Fruit fly (Drosophila melanogaster) whole organism, embryonic: Measurements from ENCODE around the gene alphaCOP.
A peak's percentile ranks its signal among the peaks of the same experiment; 100 is the strongest.

Experiments
- Antp ChIP-seq: fragments of 200-800 bp; sonication (Bioruptor generic); optimal IDR thresholded peaks from 3 replicates; lab custom pipeline; 2016; ENCODE audit warnings: missing biosample characterization, missing genetic modification characterization
- B-H1 ChIP-seq: fragments of 200-800 bp; sonication (Bioruptor generic); IDR thresholded peaks from 3 replicates; pipeline ENCODE4 v1.3.6; 2022; ENCODE audit warnings: missing biosample characterization, missing genetic modification characterization
- CG10147 ChIP-seq: fragments of 200-800 bp; sonication (Bioruptor generic); optimal IDR thresholded peaks from 2 replicates; lab custom pipeline; 2019; ENCODE audit warnings: missing biosample characterization, mild to moderate bottlenecking, missing genetic modification characterization, moderate library complexity
- CG10565 ChIP-seq: fragments of 200-800 bp; sonication (Bioruptor generic); optimal IDR thresholded peaks from 3 replicates; lab custom pipeline; 2016; ENCODE audit warnings: missing biosample characterization, mild to moderate bottlenecking, missing genetic modification characterization
- CG11085 ChIP-seq: fragments of 200-800 bp; sonication (Bioruptor generic); IDR thresholded peaks from 2 replicates; pipeline ENCODE4 v1.3.6; 2022; ENCODE audit warnings: missing biosample characterization, missing genetic modification characterization
- CG11696 ChIP-seq: fragments of 200-800 bp; sonication (Bioruptor generic); IDR thresholded peaks from 2 replicates; pipeline ENCODE4 v1.3.6; 2022; ENCODE audit warnings: missing biosample characterization, missing genetic modification characterization
- CG13624 ChIP-seq: fragments of 200-800 bp; sonication (Bioruptor generic); optimal IDR thresholded peaks from 2 replicates; lab custom pipeline; 2016; ENCODE audit warnings: missing biosample characterization, missing genetic modification characterization
- CG14710 ChIP-seq: fragments of 200-800 bp; sonication (Bioruptor generic); optimal IDR thresholded peaks from 3 replicates; lab custom pipeline; 2019; ENCODE audit warnings: missing biosample characterization, mild to moderate bottlenecking, missing genetic modification characterization, moderate library complexity
- CG15601 ChIP-seq: fragments of 200-800 bp; sonication (Bioruptor generic); optimal IDR thresholded peaks from 3 replicates; lab custom pipeline; 2019; ENCODE audit warnings: missing biosample characterization, mild to moderate bottlenecking, missing genetic modification characterization, moderate library complexity
- CG16779 ChIP-seq: fragments of 200-800 bp; sonication (Bioruptor generic); IDR thresholded peaks from 2 replicates; pipeline ENCODE4 v1.3.6; 2022; ENCODE audit warnings: missing biosample characterization, missing genetic modification characterization
- CG16863 ChIP-seq: fragments of 200-800 bp; sonication (Bioruptor generic); optimal IDR thresholded peaks from 3 replicates; lab custom pipeline; 2016; ENCODE audit warnings: missing biosample characterization, missing genetic modification characterization
- CG17186 ChIP-seq: fragments of 200-800 bp; sonication (Bioruptor generic); optimal IDR thresholded peaks from 3 replicates; lab custom pipeline; 2017; ENCODE audit warnings: missing biosample characterization, missing genetic modification reagents, missing genetic modification characterization
- CG18262 ChIP-seq: fragments of 200-800 bp; optimal IDR thresholded peaks from 3 replicates; lab custom pipeline; 2019; ENCODE audit warnings: missing biosample characterization, mild to moderate bottlenecking, missing genetic modification characterization, moderate library complexity
- CG18599 ChIP-seq: fragments of 200-800 bp; sonication (Bioruptor generic); optimal IDR thresholded peaks from 3 replicates; lab custom pipeline; 2017; ENCODE audit warnings: missing biosample characterization, missing genetic modification characterization, mild to moderate bottlenecking, moderate library complexity, missing genetic modification reagents
- CG18764 ChIP-seq: fragments of 200-800 bp; sonication (Bioruptor generic); optimal IDR thresholded peaks from 3 replicates; lab custom pipeline; 2016; ENCODE audit warnings: missing biosample characterization, missing genetic modification characterization
- CG31365 ChIP-seq: fragments of 200-800 bp; sonication (Bioruptor generic); optimal IDR thresholded peaks from 2 replicates; lab custom pipeline; 2018; ENCODE audit warnings: missing biosample characterization, mild to moderate bottlenecking, missing genetic modification characterization
- CG31441 ChIP-seq: fragments of 200-800 bp; sonication (Bioruptor generic); IDR thresholded peaks from 2 replicates; pipeline ENCODE4 v1.3.6; 2022; ENCODE audit warnings: missing biosample characterization, missing genetic modification characterization
- CG32767 ChIP-seq: fragments of 200-800 bp; sonication (Bioruptor generic); IDR thresholded peaks from 2 replicates; pipeline ENCODE4 v1.3.6; 2022; ENCODE audit warnings: missing biosample characterization, missing genetic modification characterization
- CG43689 ChIP-seq: fragments of 200-800 bp; sonication (Bioruptor generic); IDR thresholded peaks from 2 replicates; pipeline ENCODE4 v1.3.6; 2022; ENCODE audit warnings: missing biosample characterization, missing genetic modification characterization
- CG6765 ChIP-seq: fragments of 200-800 bp; sonication (Bioruptor generic); optimal IDR thresholded peaks from 3 replicates; lab custom pipeline; 2017; ENCODE audit warnings: missing biosample characterization, mild to moderate bottlenecking, missing genetic modification characterization
- CG8478 ChIP-seq: fragments of >200 bp; optimal IDR thresholded peaks from 2 replicates; lab custom pipeline; 2018
- CG8944 ChIP-seq: fragments of 200-800 bp; sonication (Bioruptor generic); optimal IDR thresholded peaks from 3 replicates; lab custom pipeline; 2016; ENCODE audit warnings: missing biosample characterization, missing genetic modification characterization
- CG9727 ChIP-seq: fragments of 200-800 bp; sonication (Bioruptor generic); optimal IDR thresholded peaks from 3 replicates; lab custom pipeline; 2017; ENCODE audit warnings: missing biosample characterization, mild to moderate bottlenecking, missing genetic modification characterization
- CTCF ChIP-seq: fragments of 200-800 bp; sonication (Bioruptor generic); optimal IDR thresholded peaks from 2 replicates; lab custom pipeline; 2017; ENCODE audit warnings: missing biosample characterization, mild to moderate bottlenecking, missing genetic modification characterization, moderate library complexity
- Deaf1 ChIP-seq: fragments of 200-800 bp; optimal IDR thresholded peaks from 3 replicates; lab custom pipeline; 2019; ENCODE audit warnings: missing biosample characterization, mild to moderate bottlenecking, missing genetic modification characterization, moderate library complexity
- ERR ChIP-seq: fragments of 200-800 bp; sonication (Bioruptor generic); optimal IDR thresholded peaks from 2 replicates; lab custom pipeline; 2016; ENCODE audit warnings: missing biosample characterization, missing genetic modification characterization
- Ets97D ChIP-seq: fragments of 200-800 bp; sonication (Bioruptor generic); optimal IDR thresholded peaks from 3 replicates; lab custom pipeline; 2016; ENCODE audit warnings: missing biosample characterization, missing genetic modification characterization
- Hand ChIP-seq: fragments of 200-800 bp; sonication (Bioruptor generic); optimal IDR thresholded peaks from 2 replicates; lab custom pipeline; 2017; ENCODE audit warnings: mild to moderate bottlenecking, missing biosample characterization, missing genetic modification reagents, missing genetic modification characterization
- Hmx ChIP-seq: fragments of 200-800 bp; sonication (Bioruptor generic); optimal IDR thresholded peaks from 2 replicates; lab custom pipeline; 2016; ENCODE audit warnings: missing biosample characterization, missing genetic modification characterization
- Hsf ChIP-seq: fragments of 200-800 bp; sonication (Bioruptor generic); optimal IDR thresholded peaks from 3 replicates; lab custom pipeline; 2016; ENCODE audit warnings: missing biosample characterization, missing genetic modification characterization
- Lpt ChIP-seq: fragments of >200 bp; optimal IDR thresholded peaks from 2 replicates; lab custom pipeline; 2018; ENCODE audit warnings: missing biosample characterization, missing genetic modification characterization
- Rfx ChIP-seq: fragments of 200-800 bp; sonication (Bioruptor generic); IDR thresholded peaks from 2 replicates; pipeline ENCODE4 v1.3.6; 2022; ENCODE audit warnings: missing biosample characterization, missing genetic modification characterization
- Sox102F ChIP-seq: fragments of 200-800 bp; sonication (Bioruptor generic); optimal IDR thresholded peaks from 2 replicates; lab custom pipeline; 2018; ENCODE audit warnings: missing biosample characterization, mild to moderate bottlenecking, missing genetic modification characterization, moderate library complexity
- Xbp1 ChIP-seq: fragments of 200-800 bp; sonication (Bioruptor generic); optimal IDR thresholded peaks from 3 replicates; lab custom pipeline; 2016; ENCODE audit warnings: missing biosample characterization, mild to moderate bottlenecking, missing genetic modification characterization
- al ChIP-seq: fragments of 200-800 bp; sonication (Bioruptor generic); IDR thresholded peaks from 2 replicates; pipeline ENCODE4 v1.3.6; 2022; ENCODE audit warnings: missing biosample characterization, missing genetic modification characterization
- cwo ChIP-seq: fragments of 200-800 bp; sonication (Bioruptor generic); optimal IDR thresholded peaks from 3 replicates; lab custom pipeline; 2017; ENCODE audit warnings: missing biosample characterization, missing genetic modification characterization, mild to moderate bottlenecking, moderate library complexity, missing genetic modification reagents
- disco-r ChIP-seq: fragments of 200-800 bp; sonication (Bioruptor generic); optimal IDR thresholded peaks from 2 replicates; lab custom pipeline; 2016; ENCODE audit warnings: missing biosample characterization, missing genetic modification characterization
- ewg ChIP-seq: fragments of 200-800 bp; sonication (Bioruptor generic); optimal IDR thresholded peaks from 3 replicates; lab custom pipeline; 2017; ENCODE audit warnings: mild to moderate bottlenecking, missing biosample characterization, missing genetic modification reagents, missing genetic modification characterization
- gcm2 ChIP-seq: fragments of 200-800 bp; sonication (Bioruptor generic); optimal IDR thresholded peaks from 2 replicates; lab custom pipeline; 2016; ENCODE audit warnings: missing biosample characterization, missing genetic modification characterization
- hb ChIP-seq: fragments of 200-800 bp; sonication (Bioruptor generic); IDR thresholded peaks from 3 replicates; pipeline ENCODE4 v1.3.6; 2022; ENCODE audit warnings: missing biosample characterization, missing genetic modification characterization; ENCODE audit not compliant: partially characterized antibody
- hth ChIP-seq: fragments of >200 bp; optimal IDR thresholded peaks from 2 replicates; lab custom pipeline; 2017; ENCODE audit warnings: inconsistent platforms
- ind ChIP-seq: fragments of 200-800 bp; sonication (Bioruptor generic); optimal IDR thresholded peaks from 3 replicates; lab custom pipeline; 2016; ENCODE audit warnings: missing biosample characterization, missing genetic modification characterization
- ken ChIP-seq: fragments of 200-800 bp; sonication (Bioruptor generic); IDR thresholded peaks from 3 replicates; pipeline ENCODE4 v1.3.6; 2022; ENCODE audit warnings: missing biosample characterization, missing genetic modification characterization
- p53 ChIP-seq: fragments of 200-800 bp; sonication (Bioruptor generic); optimal IDR thresholded peaks from 2 replicates; lab custom pipeline; 2016; ENCODE audit warnings: missing biosample characterization, missing genetic modification characterization
- pfk ChIP-seq: fragments of 200-800 bp; sonication (Bioruptor generic); optimal IDR thresholded peaks from 2 replicates; lab custom pipeline; 2018; ENCODE audit warnings: missing biosample characterization, mild to moderate bottlenecking, missing genetic modification characterization, moderate library complexity
- ranshi ChIP-seq: fragments of 200-800 bp; sonication (Bioruptor generic); IDR thresholded peaks from 2 replicates; pipeline ENCODE4 v1.3.6; 2022; ENCODE audit warnings: missing biosample characterization, missing genetic modification characterization
- schlank ChIP-seq: fragments of 200-800 bp; sonication (Bioruptor generic); optimal IDR thresholded peaks from 2 replicates; lab custom pipeline; 2018; ENCODE audit warnings: missing biosample characterization, mild to moderate bottlenecking, missing genetic modification characterization
- stc ChIP-seq: fragments of 200-800 bp; sonication (Bioruptor generic); IDR thresholded peaks from 2 replicates; pipeline ENCODE4 v1.3.6; 2022; ENCODE audit warnings: missing biosample characterization, missing genetic modification characterization
- tgo ChIP-seq: fragments of 200-800 bp; sonication (Bioruptor generic); IDR thresholded peaks from 3 replicates; pipeline ENCODE4 v1.3.6; 2022; ENCODE audit warnings: missing biosample characterization, missing genetic modification characterization
- ttk ChIP-seq: fragments of 200-800 bp; sonication (Bioruptor generic); IDR thresholded peaks from 2 replicates; pipeline ENCODE4 v2.1.2; 2022; ENCODE audit warnings: missing biosample characterization, missing genetic modification characterization
- zen ChIP-seq: fragments of 200-800 bp; sonication (Bioruptor generic); optimal IDR thresholded peaks from 3 replicates; lab custom pipeline; 2018; ENCODE audit warnings: missing biosample characterization, mild to moderate bottlenecking, missing genetic modification characterization, moderate library complexity
- zf30C ChIP-seq: fragments of 200-800 bp; sonication (Bioruptor generic); optimal IDR thresholded peaks from 3 replicates; lab custom pipeline; 2018; ENCODE audit warnings: missing biosample characterization, mild to moderate bottlenecking, missing genetic modification characterization

Gene alphaCOP

dm6 chr3L:1690727-1691413 lies 45.9 kb upstream of the alphaCOP start (continued):
- TF ChIP-seq CG11696 (no peak), Antp (GFP tag; lab: Kevin White, UChicago) (peak; percentile 40), Rfx (no peak), Hmx (GFP tag; lab: Kevin White, UChicago) (no peak), CG10565 (GFP tag; lab: Kevin White, UChicago) (no peak), p53 (GFP tag; lab: Kevin White, UChicago) (peak; percentile 15), CG16863 (GFP tag; lab: Kevin White, UChicago) (peak; percentile 5), B-H1 (GFP tag; lab: Robert Waterston, UW) (no peak; the same call in 2 of the 3 replicates), CG43689 (GFP tag; lab: Robert Waterston, UW) (no peak), CG17186 (GFP tag; lab: Kevin White, UChicago) (peak; percentile 9), schlank (no peak), CG13624 (GFP tag; lab: Kevin White, UChicago) (no peak), hth (lab: Kevin White, UChicago) (no peak), CG31441 (GFP tag; lab: Robert Waterston, UW) (peak; percentile 51), cwo (GFP tag; lab: Kevin White, UChicago) (no peak), CG16779 (GFP tag; lab: Robert Waterston, UW) (no peak), CG18764 (GFP tag; lab: Kevin White, UChicago) (no peak), Lpt (GFP tag; lab: Kevin White, UChicago) (no peak), CTCF (GFP tag; lab: Kevin White, UChicago) (no peak), CG32767 (GFP tag; lab: Robert Waterston, UW) (no peak), pfk (no peak), Hsf (GFP tag; lab: Kevin White, UChicago) (no peak), Ets97D (GFP tag; lab: Kevin White, UChicago) (no peak), CG8944 (GFP tag; lab: Kevin White, UChicago) (peak; percentile 8), al (GFP tag; lab: Robert Waterston, UW) (no peak), Sox102F (GFP tag; lab: Kevin White, UChicago) (peak; percentile 12), ewg (GFP tag; lab: Kevin White, UChicago) (peak; percentile 6), zf30C (GFP tag; lab: Kevin White, UChicago) (no peak), CG8478 (lab: Kevin White, UChicago) (no peak), CG6765 (GFP tag; lab: Kevin White, UChicago) (peak; percentile 6), CG18599 (GFP tag; lab: Kevin White, UChicago) (peak; percentile 45), Xbp1 (GFP tag; lab: Kevin White, UChicago) (peak; percentile 20), CG10147 (GFP tag; lab: Kevin White, UChicago) (no peak), CG11085 (GFP tag; lab: Robert Waterston, UW) (no peak), disco-r (GFP tag; lab: Kevin White, UChicago) (no peak), CG31365 (tag; lab: Kevin White, UChicago) (peak; percentile 15), ind (GFP tag; lab: Kevin White, UChicago) (peak; percentile 38), Hand (no peak), CG18262 (peak; percentile 60), tgo (GFP tag; lab: Robert Waterston, UW) (peak; percentile 18; the same call in 1 of the 3 replicates), ranshi (GFP tag; lab: Robert Waterston, UW) (no peak), ttk (GFP tag; lab: Robert Waterston, UW) (peak; percentile 56; the same call in 1 of the 2 replicates), CG9727 (GFP tag; lab: Kevin White, UChicago) (peak; percentile 29), hb (no peak), zen (tag; lab: Kevin White, UChicago) (peak; percentile 17), ERR (no peak), gcm2 (GFP tag; lab: Kevin White, UChicago) (no peak), ken (GFP tag; lab: Robert Waterston, UW) (no peak), CG15601 (peak; percentile 35), CG14710 (tag; lab: Kevin White, UChicago) (peak; percentile 44), stc (no peak), Deaf1 (tag; lab: Kevin White, UChicago) (no peak)
